Fruit fly (Drosophila melanogaster) whole organism, embryonic: ENCODE measurements around the gene CG18473.

ENCODE experiments used
- Ada2b ChIP-seq: fragments of 200-800 bp; sonication (Bioruptor generic); IDR thresholded peaks from 2 replicates; pipeline ENCODE4 v1.3.6; 2022; ENCODE audit warnings: missing biosample characterization, missing genetic modification characterization
- Adf1 ChIP-seq: fragments of 200-800 bp; sonication (Bioruptor generic); IDR thresholded peaks from 2 replicates; pipeline ENCODE4 v1.3.6; 2022; ENCODE audit warnings: missing biosample characterization, missing genetic modification characterization
- Atf-2 ChIP-seq: fragments of 200-800 bp; sonication (Bioruptor generic); optimal IDR thresholded peaks from 2 replicates; lab custom pipeline; 2016; ENCODE audit warnings: missing biosample characterization, missing genetic modification characterization
- Bgb ChIP-seq: fragments of 200-800 bp; sonication (Bioruptor generic); IDR thresholded peaks from 2 replicates; pipeline ENCODE4 v1.3.6; 2022; ENCODE audit warnings: missing biosample characterization, missing genetic modification characterization; ENCODE audit not compliant: partially characterized antibody
- CG11398 ChIP-seq: fragments of 200-800 bp; sonication (Bioruptor generic); optimal IDR thresholded peaks from 2 replicates; lab custom pipeline; 2016; ENCODE audit warnings: missing biosample characterization, missing genetic modification characterization
- CG11456 ChIP-seq: fragments of 200-800 bp; sonication (Bioruptor generic); IDR thresholded peaks from 3 replicates; pipeline ENCODE4 v1.3.6; 2022; ENCODE audit warnings: missing biosample characterization, missing genetic modification characterization
- CG11723 ChIP-seq: fragments of 200-800 bp; sonication (Bioruptor generic); optimal IDR thresholded peaks from 2 replicates; lab custom pipeline; 2017; ENCODE audit warnings: missing biosample characterization, mild to moderate bottlenecking, missing genetic modification characterization
- CG13894 ChIP-seq: fragments of 200-800 bp; sonication (Bioruptor generic); optimal IDR thresholded peaks from 3 replicates; lab custom pipeline; 2018; ENCODE audit warnings: missing biosample characterization, mild to moderate bottlenecking, missing genetic modification characterization, moderate library complexity
- CG15011 ChIP-seq: fragments of 200-800 bp; sonication (Bioruptor generic); optimal IDR thresholded peaks from 3 replicates; lab custom pipeline; 2018; ENCODE audit warnings: missing biosample characterization, mild to moderate bottlenecking, missing genetic modification characterization
- CG16779 ChIP-seq: fragments of 200-800 bp; sonication (Bioruptor generic); IDR thresholded peaks from 2 replicates; pipeline ENCODE4 v1.3.6; 2022; ENCODE audit warnings: missing biosample characterization, missing genetic modification characterization
- CG16813 ChIP-seq: fragments of 200-800 bp; sonication (Bioruptor generic); IDR thresholded peaks from 3 replicates; pipeline ENCODE4 v1.3.6; 2022; ENCODE audit warnings: missing biosample characterization, missing genetic modification characterization; ENCODE audit not compliant: partially characterized antibody
- CG2199 ChIP-seq: fragments of 200-800 bp; sonication (Bioruptor generic); IDR thresholded peaks from 3 replicates; pipeline ENCODE4 v1.3.6; 2022; ENCODE audit warnings: missing biosample characterization, missing genetic modification characterization
- CG2712 ChIP-seq: fragments of 200-800 bp; optimal IDR thresholded peaks from 3 replicates; lab custom pipeline; 2019; ENCODE audit warnings: missing biosample characterization, mild to moderate bottlenecking, missing genetic modification characterization, moderate library complexity
- CG34422 ChIP-seq: fragments of 200-800 bp; sonication (Bioruptor generic); IDR thresholded peaks from 3 replicates; pipeline ENCODE4 v1.3.6; 2022; ENCODE audit warnings: missing biosample characterization, missing genetic modification characterization
- CG3838 ChIP-seq: fragments of 200-800 bp; sonication (Bioruptor generic); optimal IDR thresholded peaks from 3 replicates; lab custom pipeline; 2016; ENCODE audit warnings: missing biosample characterization, missing genetic modification characterization
- CG3995 ChIP-seq: fragments of 200-800 bp; sonication (Bioruptor generic); optimal IDR thresholded peaks from 3 replicates; lab custom pipeline; 2016; ENCODE audit warnings: missing biosample characterization, missing genetic modification characterization
- CG4617 ChIP-seq: fragments of 200-800 bp; sonication (Bioruptor generic); optimal IDR thresholded peaks from 3 replicates; lab custom pipeline; 2016; ENCODE audit warnings: missing biosample characterization, missing genetic modification characterization, borderline replicate concordance
- CG4854 ChIP-seq: fragments of 200-800 bp; sonication (Bioruptor generic); optimal IDR thresholded peaks from 2 replicates; lab custom pipeline; 2016; ENCODE audit warnings: missing biosample characterization, missing genetic modification characterization, inconsistent platforms
- CG8089 ChIP-seq: fragments of 200-800 bp; sonication (Bioruptor generic); optimal IDR thresholded peaks from 3 replicates; lab custom pipeline; 2016; ENCODE audit warnings: missing biosample characterization, missing genetic modification characterization
- D ChIP-seq, 2 experiments: fragments of 200-800 bp in 1 of 2; fragments of >200 bp in 1 of 2; sonication (Bioruptor generic) in 1 of 2; optimal IDR thresholded peaks; 2 replicates in 1 of 2; 3 replicates in 1 of 2; lab custom pipeline; 2017; ENCODE audit warnings: mild to moderate bottlenecking in 1 of 2, missing biosample characterization in 1 of 2, missing genetic modification characterization in 1 of 2, missing genetic modification reagents in 1 of 2
- D19A ChIP-seq: fragments of 200-800 bp; optimal IDR thresholded peaks from 3 replicates; lab custom pipeline; 2019; ENCODE audit warnings: missing biosample characterization, mild to moderate bottlenecking, missing genetic modification characterization, moderate library complexity
- HLH4C ChIP-seq: fragments of 200-800 bp; sonication (Bioruptor generic); IDR thresholded peaks from 3 replicates; pipeline ENCODE4 v1.3.6; 2022; ENCODE audit warnings: missing biosample characterization, missing genetic modification characterization; ENCODE audit not compliant: partially characterized antibody
- HLH54F ChIP-seq: fragments of 200-800 bp; sonication (Bioruptor generic); optimal IDR thresholded peaks from 3 replicates; lab custom pipeline; 2016; ENCODE audit warnings: missing biosample characterization, missing genetic modification characterization
- Jarid2 ChIP-seq: fragments of 200-800 bp; sonication (Bioruptor generic); optimal IDR thresholded peaks from 3 replicates; lab custom pipeline; 2017; ENCODE audit warnings: mild to moderate bottlenecking, missing biosample characterization, missing genetic modification reagents, missing genetic modification characterization
- Lhr ChIP-seq: fragments of 200-800 bp; sonication (Bioruptor generic); optimal IDR thresholded peaks from 3 replicates; lab custom pipeline; 2017; ENCODE audit warnings: mild to moderate bottlenecking, missing biosample characterization, missing genetic modification reagents, missing genetic modification characterization
- Lpt ChIP-seq: fragments of >200 bp; optimal IDR thresholded peaks from 2 replicates; lab custom pipeline; 2018; ENCODE audit warnings: missing biosample characterization, missing genetic modification characterization
- Mad ChIP-seq: fragments of 200-800 bp; sonication (Bioruptor generic); optimal IDR thresholded peaks from 2 replicates; lab custom pipeline; 2016; ENCODE audit warnings: missing biosample characterization, missing genetic modification characterization
- Stat92E ChIP-seq, 3 experiments: fragments of >200 bp in 2 of 3; fragments of 200-800 bp in 1 of 3; sonication (Bioruptor generic) in 1 of 3; optimal IDR thresholded peaks; 2 replicates each; lab custom pipeline; 2017 to 2019; ENCODE audit warnings: missing biosample characterization in 3 of 3, missing genetic modification characterization in 3 of 3, mild to moderate bottlenecking in 1 of 3, moderate library complexity in 1 of 3
- dimm ChIP-seq: fragments of 200-800 bp; sonication (Bioruptor generic); IDR thresholded peaks from 2 replicates; pipeline ENCODE4 v1.3.6; 2022; ENCODE audit warnings: missing biosample characterization, missing genetic modification characterization
- disco-r ChIP-seq: fragments of 200-800 bp; sonication (Bioruptor generic); optimal IDR thresholded peaks from 2 replicates; lab custom pipeline; 2016; ENCODE audit warnings: missing biosample characterization, missing genetic modification characterization
- dpn ChIP-seq, 2 experiments: fragments of 200-800 bp; sonication (Bioruptor generic); optimal IDR thresholded peaks; 3 replicates each; lab custom pipeline; 2016; ENCODE audit warnings: missing biosample characterization in 2 of 2, missing genetic modification characterization in 2 of 2
- gcm2 ChIP-seq: fragments of 200-800 bp; sonication (Bioruptor generic); optimal IDR thresholded peaks from 2 replicates; lab custom pipeline; 2016; ENCODE audit warnings: missing biosample characterization, missing genetic modification characterization
- gem ChIP-seq: fragments of 200-800 bp; sonication (Bioruptor generic); optimal IDR thresholded peaks from 2 replicates; lab custom pipeline; 2019; ENCODE audit warnings: missing biosample characterization, mild to moderate bottlenecking, missing genetic modification characterization, moderate library complexity
- gsb ChIP-seq: fragments of 200-800 bp; sonication (Bioruptor generic); IDR thresholded peaks from 2 replicates; pipeline ENCODE4 v1.3.6; 2022; ENCODE audit warnings: missing biosample characterization, missing genetic modification characterization
- her ChIP-seq: fragments of 200-800 bp; sonication (Bioruptor generic); optimal IDR thresholded peaks from 2 replicates; lab custom pipeline; 2016; ENCODE audit warnings: missing biosample characterization, missing genetic modification characterization
- hkb ChIP-seq, 2 experiments: fragments of 200-800 bp in 1 of 2; fragments of >200 bp in 1 of 2; sonication (Bioruptor generic) in 1 of 2; IDR thresholded peaks in 1 of 2; optimal IDR thresholded peaks in 1 of 2; 2 replicates each; pipeline versions ENCODE4 v1.3.6 to Lab custom; 2017 to 2022; ENCODE audit warnings: missing biosample characterization in 1 of 2, missing genetic modification characterization in 1 of 2
- inv ChIP-seq: fragments of 200-800 bp; sonication (Bioruptor generic); IDR thresholded peaks from 2 replicates; pipeline ENCODE4 v1.3.6; 2022; ENCODE audit warnings: missing biosample characterization, missing genetic modification characterization; ENCODE audit not compliant: partially characterized antibody
- kah ChIP-seq: fragments of 200-800 bp; sonication (Bioruptor generic); optimal IDR thresholded peaks from 2 replicates; lab custom pipeline; 2018; ENCODE audit warnings: missing biosample characterization, mild to moderate bottlenecking, missing genetic modification characterization
- mam ChIP-seq: fragments of 200-800 bp; sonication (Bioruptor generic); optimal IDR thresholded peaks from 3 replicates; lab custom pipeline; 2016; ENCODE audit warnings: missing biosample characterization, missing genetic modification characterization
- mirr ChIP-seq: fragments of 200-800 bp; sonication (Bioruptor generic); optimal IDR thresholded peaks from 3 replicates; lab custom pipeline; 2018; ENCODE audit warnings: missing biosample characterization, mild to moderate bottlenecking, missing genetic modification characterization
- onecut ChIP-seq: fragments of 200-800 bp; sonication (Bioruptor generic); IDR thresholded peaks from 2 replicates; pipeline ENCODE4 v1.3.6; 2022; ENCODE audit warnings: missing biosample characterization, missing genetic modification characterization
- pan ChIP-seq, 4 experiments: fragments of >200 bp in 3 of 4; fragments of 200-800 bp in 1 of 4; sonication (Bioruptor generic) in 1 of 4; optimal IDR thresholded peaks in 3 of 4; IDR thresholded peaks in 1 of 4; 2 replicates each; pipeline versions ENCODE4 v1.3.6 to Lab custom; 2017 to 2022; ENCODE audit warnings: missing biosample characterization in 2 of 4, missing genetic modification characterization in 2 of 4, mixed read lengths in 1 of 4
- phol ChIP-seq: fragments of 200-800 bp; sonication (Bioruptor generic); optimal IDR thresholded peaks from 3 replicates; lab custom pipeline; 2018; ENCODE audit warnings: missing biosample characterization, mild to moderate bottlenecking, missing genetic modification characterization, moderate library complexity
- ranshi ChIP-seq: fragments of 200-800 bp; sonication (Bioruptor generic); IDR thresholded peaks from 2 replicates; pipeline ENCODE4 v1.3.6; 2022; ENCODE audit warnings: missing biosample characterization, missing genetic modification characterization
- shn ChIP-seq: fragments of 200-800 bp; sonication (Bioruptor generic); optimal IDR thresholded peaks from 3 replicates; lab custom pipeline; 2016; ENCODE audit warnings: missing biosample characterization, missing genetic modification characterization
- slbo ChIP-seq: fragments of 200-800 bp; sonication (Bioruptor generic); IDR thresholded peaks from 2 replicates; pipeline ENCODE4 v1.3.6; 2022; ENCODE audit warnings: missing biosample characterization, missing genetic modification characterization
- zfh2 ChIP-seq: fragments of 200-800 bp; sonication (Bioruptor generic); optimal IDR thresholded peaks from 2 replicates; lab custom pipeline; 2016; ENCODE audit warnings: missing biosample characterization, missing genetic modification characterization

Gene CG18473

dm6 chr3R:9334592-9335518 is 28.2 kb upstream of the CG18473 start, which contains the start of the genes Aduk and pasi2 (continued):
- TF ChIP-seq Ada2b (GFP tag; lab: Robert Waterston, UW) (no peak), dimm (GFP tag; lab: Robert Waterston, UW) (no peak), ranshi (GFP tag; lab: Robert Waterston, UW) (no peak), CG11398 (no peak), HLH4C (GFP tag; lab: Robert Waterston, UW) (peak; percentile 65; the same call in 2 of the 3 replicates), CG4617 (GFP tag; lab: Kevin White, UChicago) (peak; percentile 41), pan (optimal IDR thresholded peaks at IDR 0.05; lab: Kevin White, UChicago) (no peak), pan (GFP tag; optimal IDR thresholded peaks at IDR 0.05 in 1 of 2, IDR thresholded peaks at IDR 0.05 in 1 of 2) (no peak), slbo (GFP tag; lab: Robert Waterston, UW) (no peak), gem (tag; lab: Kevin White, UChicago) (no peak), Lpt (no peak), kah (GFP tag; lab: Kevin White, UChicago) (peak; percentile 90), mam (GFP tag; lab: Kevin White, UChicago) (no peak), Bgb (GFP tag; lab: Robert Waterston, UW) (peak; percentile 82), her (GFP tag; lab: Kevin White, UChicago) (no peak), hkb (optimal IDR thresholded peaks at IDR 0.05; lab: Kevin White, UChicago) (no peak), hkb (GFP tag; IDR thresholded peaks at IDR 0.05; lab: Robert Waterston, UW) (peak; percentile 33; the same call in 1 of the 2 replicates), CG4854 (GFP tag; lab: Kevin White, UChicago) (no peak), shn (GFP tag; lab: Kevin White, UChicago) (no peak), CG16779 (GFP tag; lab: Robert Waterston, UW) (no peak), CG8089 (GFP tag; lab: Kevin White, UChicago) (no peak), CG3838 (GFP tag; lab: Kevin White, UChicago) (no peak), CG3995 (peak; percentile 85), CG11456 (GFP tag; lab: Robert Waterston, UW) (no peak), Atf-2 (no peak), mirr (GFP tag; lab: Kevin White, UChicago) (no peak), onecut (GFP tag; lab: Robert Waterston, UW) (no peak), CG2199 (GFP tag; lab: Robert Waterston, UW) (0 out of 3 replicates have a peak, but pooled peaks have one; percentile 8), gsb (GFP tag; lab: Robert Waterston, UW) (no peak), CG13894 (peak; percentile 17), D (optimal IDR thresholded peaks at IDR 0.05; lab: Kevin White, UChicago) (no peak), D (GFP tag; optimal IDR thresholded peaks at IDR 0.05; lab: Kevin White, UChicago) (no peak), disco-r (no peak), CG34422 (GFP tag; lab: Robert Waterston, UW) (peak; percentile 6; the same call in 1 of the 3 replicates), Lhr (GFP tag; lab: Kevin White, UChicago) (no peak), dpn (GFP tag; optimal IDR thresholded peaks at IDR 0.05; lab: Kevin White, UChicago) (no peak), inv (peak; percentile 45), CG2712 (tag; lab: Kevin White, UChicago) (peak; percentile 10), zfh2 (GFP tag; lab: Kevin White, UChicago) (peak; percentile 2), phol (peak; percentile 11), HLH54F (GFP tag; lab: Kevin White, UChicago) (peak; percentile 25), Adf1 (GFP tag; lab: Robert Waterston, UW) (peak; percentile 76), gcm2 (GFP tag; lab: Kevin White, UChicago) (no peak), Mad (GFP tag; lab: Kevin White, UChicago) (peak; percentile 27), Stat92E (GFP tag; optimal IDR thresholded peaks at IDR 0.05; lab: Kevin White, UChicago) (peak in 1 of 3 experiments; percentile 36), CG15011 (no peak), CG11723 (GFP tag; lab: Kevin White, UChicago) (no peak), CG16813 (GFP tag; lab: Robert Waterston, UW) (peak; percentile 69), D19A (tag; lab: Kevin White, UChicago) (no peak), Jarid2 (GFP tag; lab: Kevin White, UChicago) (no peak)
